Worm (Caenorhabditis elegans) whole organism, young adult: Measurements from ENCODE around the gene F13D12.3.
A peak's percentile ranks its signal among the peaks of the same experiment; 100 is the strongest.

Source experiments
- D2030.7 ChIP-seq: fragments of 200-800 bp; sonication (Bioruptor generic); IDR thresholded peaks from 2 replicates; pipeline ENCODE4 v1.3.6; 2022; ENCODE audit warnings: missing genetic modification reagents, missing genetic modification characterization, missing compliant biosample characterization
- F10E7.11 ChIP-seq: sonication (generic microtip); optimal IDR thresholded peaks from 2 replicates; lab custom pipeline; 2017; ENCODE audit warnings: mild to moderate bottlenecking, missing genetic modification characterization, moderate library complexity, missing compliant biosample characterization
- F52B5.7 ChIP-seq: sonication (generic microtip); optimal IDR thresholded peaks from 2 replicates; lab custom pipeline; 2016; ENCODE audit warnings: mild to moderate bottlenecking, missing genetic modification characterization, missing compliant biosample characterization
- F55B11.4 ChIP-seq: sonication (generic microtip); optimal IDR thresholded peaks from 2 replicates; lab custom pipeline; 2016; ENCODE audit warnings: missing compliant biosample characterization, missing genetic modification characterization, borderline replicate concordance; ENCODE audit not compliant: insufficient read depth
- F57C9.4 ChIP-seq: sonication (generic microtip); optimal IDR thresholded peaks from 2 replicates; lab custom pipeline; 2017; ENCODE audit warnings: mild to moderate bottlenecking, missing genetic modification characterization, missing compliant biosample characterization
- T26A5.8 ChIP-seq: sonication (generic microtip); optimal IDR thresholded peaks from 2 replicates; lab custom pipeline; 2016; ENCODE audit warnings: missing genetic modification characterization, missing compliant biosample characterization
- athp-1 ChIP-seq: sonication (generic microtip); optimal IDR thresholded peaks from 2 replicates; lab custom pipeline; 2017; ENCODE audit warnings: mild to moderate bottlenecking, missing genetic modification characterization, missing compliant biosample characterization
- attf-6 ChIP-seq: fragments of 200-800 bp; sonication (Bioruptor generic); IDR thresholded peaks from 2 replicates; pipeline ENCODE4 v1.3.6; 2022; ENCODE audit warnings: missing genetic modification reagents, missing genetic modification characterization, missing compliant biosample characterization
- bed-1 ChIP-seq: fragments of 200-800 bp; sonication (Bioruptor generic); IDR thresholded peaks from 2 replicates; pipeline ENCODE4 v1.3.6; 2022; ENCODE audit warnings: missing genetic modification reagents, missing genetic modification characterization, missing compliant biosample characterization
- cebp-1 ChIP-seq, 2 experiments: fragments of 200-800 bp in 1 of 2; sonication (Bioruptor generic) in 1 of 2; sonication (generic microtip) in 1 of 2; IDR thresholded peaks in 1 of 2; optimal IDR thresholded peaks in 1 of 2; 2 replicates each; pipeline versions ENCODE4 v1.3.6 to Lab custom; 2017 to 2022; ENCODE audit warnings: missing compliant biosample characterization in 2 of 2, missing genetic modification characterization in 2 of 2, mild to moderate bottlenecking in 1 of 2, missing genetic modification reagents in 1 of 2, moderate library complexity in 1 of 2
- ceh-100 ChIP-seq: fragments of 200-800 bp; sonication (Bioruptor generic); IDR thresholded peaks from 2 replicates; pipeline ENCODE4 v1.3.6; 2022; ENCODE audit warnings: missing genetic modification reagents, missing genetic modification characterization, missing compliant biosample characterization
- ceh-27 ChIP-seq: fragments of 200-800 bp; sonication (Bioruptor generic); optimal IDR thresholded peaks from 2 replicates; lab custom pipeline; 2018; ENCODE audit warnings: mild to moderate bottlenecking, missing genetic modification characterization, moderate library complexity, missing compliant biosample characterization
- chd-7 ChIP-seq: sonication (generic microtip); optimal IDR thresholded peaks from 2 replicates; lab custom pipeline; 2016; ENCODE audit warnings: mild to moderate bottlenecking, missing genetic modification characterization, moderate library complexity, missing compliant biosample characterization
- dox-1 ChIP-seq: fragments of 200-800 bp; sonication (Bioruptor generic); IDR thresholded peaks from 2 replicates; pipeline ENCODE4 v1.3.6; 2022; ENCODE audit warnings: missing genetic modification reagents, missing genetic modification characterization, missing compliant biosample characterization
- efl-1 ChIP-seq: fragments of 150-350 bp; optimal IDR thresholded peaks from 2 replicates; lab custom pipeline; 2014; ENCODE audit warnings: missing biosample characterization, missing genetic modification reagents, missing genetic modification characterization
- egl-44 ChIP-seq: fragments of 200-800 bp; sonication (Bioruptor generic); IDR thresholded peaks from 2 replicates; pipeline ENCODE4 v1.3.6; 2022; ENCODE audit warnings: missing genetic modification reagents, missing genetic modification characterization, missing compliant biosample characterization
- ets-4 ChIP-seq: fragments of 200-800 bp; sonication (Bioruptor generic); optimal IDR thresholded peaks from 2 replicates; lab custom pipeline; 2018; ENCODE audit warnings: mild to moderate bottlenecking, missing genetic modification characterization, missing compliant biosample characterization
- him-1 ChIP-seq: sonication (generic microtip); optimal IDR thresholded peaks from 2 replicates; lab custom pipeline; 2016; ENCODE audit warnings: missing genotype, missing genetic modification reagents, missing genetic modification characterization, missing compliant biosample characterization
- hrde-1 ChIP-seq: sonication (generic microtip); optimal IDR thresholded peaks from 2 replicates; lab custom pipeline; 2016; ENCODE audit warnings: missing genetic modification characterization, mild to moderate bottlenecking, missing compliant biosample characterization, moderate library complexity, missing genotype, missing genetic modification reagents, borderline replicate concordance
- lag-1 ChIP-seq: fragments of 200-800 bp; sonication (Bioruptor generic); IDR thresholded peaks from 2 replicates; pipeline ENCODE4 v1.3.6; 2022; ENCODE audit warnings: missing genetic modification reagents, missing genetic modification characterization, missing compliant biosample characterization
- lsy-27 ChIP-seq: sonication (generic microtip); optimal IDR thresholded peaks from 2 replicates; lab custom pipeline; 2017; ENCODE audit warnings: missing genetic modification characterization, mild to moderate bottlenecking, missing compliant biosample characterization, antibody characterized with exemption, missing genotype, borderline replicate concordance; ENCODE audit not compliant: insufficient read depth
- madf-8 ChIP-seq: fragments of 200-800 bp; sonication (Bioruptor generic); conservative IDR thresholded peaks from 2 replicates; pipeline ENCODE4 v1.3.6; 2022; ENCODE audit warnings: missing genetic modification reagents, missing genetic modification characterization, missing compliant biosample characterization
- nfya-1 ChIP-seq: sonication (generic microtip); optimal IDR thresholded peaks from 2 replicates; lab custom pipeline; 2017; ENCODE audit warnings: antibody characterized with exemption, missing compliant biosample characterization, missing genetic modification characterization, borderline replicate concordance; ENCODE audit not compliant: insufficient read depth
- nfyb-1 ChIP-seq: fragments of 200-800 bp; sonication (Bioruptor generic); IDR thresholded peaks from 2 replicates; pipeline ENCODE4 v1.3.6; 2022; ENCODE audit warnings: missing genetic modification reagents, missing genetic modification characterization, missing compliant biosample characterization
- nhr-120 ChIP-seq: fragments of 200-800 bp; sonication (Bioruptor generic); IDR thresholded peaks from 2 replicates; pipeline ENCODE4 v1.3.6; 2022; ENCODE audit warnings: missing genetic modification characterization, missing compliant biosample characterization
- nhr-179 ChIP-seq: sonication (generic microtip); optimal IDR thresholded peaks from 2 replicates; lab custom pipeline; 2016; ENCODE audit warnings: mild to moderate bottlenecking, missing genetic modification characterization, missing compliant biosample characterization
- snpc-1.1 ChIP-seq: sonication (generic microtip); optimal IDR thresholded peaks from 2 replicates; lab custom pipeline; 2017; ENCODE audit warnings: missing genetic modification characterization, mild to moderate bottlenecking, missing compliant biosample characterization, antibody characterized with exemption, moderate library complexity, missing genotype, missing genetic modification reagents; ENCODE audit not compliant: insufficient read depth
- snpc-1.3 ChIP-seq: sonication (generic microtip); optimal IDR thresholded peaks from 2 replicates; lab custom pipeline; 2017; ENCODE audit warnings: missing genetic modification characterization, mild to moderate bottlenecking, missing compliant biosample characterization, antibody characterized with exemption, moderate library complexity, missing genotype, missing genetic modification reagents; ENCODE audit not compliant: insufficient read depth
- snpc-4 ChIP-seq, 5 experiments: fragments of 150-350 bp in 1 of 5; sonication (generic microtip) in 4 of 5; optimal IDR thresholded peaks; 2 replicates each; lab custom pipeline; 2014 to 2018; ENCODE audit warnings: missing genetic modification characterization in 5 of 5, missing biosample characterization in 3 of 5, antibody characterized with exemption in 2 of 5, mild to moderate bottlenecking in 2 of 5, missing compliant biosample characterization in 2 of 5, missing genotype in 2 of 5, moderate library complexity in 2 of 5, missing genetic modification reagents in 1 of 5
- somi-1 ChIP-seq: fragments of 200-800 bp; sonication (Bioruptor generic); optimal IDR thresholded peaks from 2 replicates; lab custom pipeline; 2018; ENCODE audit warnings: mild to moderate bottlenecking, missing genetic modification characterization, missing compliant biosample characterization
- tbp1 ChIP-seq: fragments of 200-800 bp; sonication (Bioruptor generic); optimal IDR thresholded peaks from 2 replicates; lab custom pipeline; 2018; ENCODE audit warnings: mild to moderate bottlenecking, missing genetic modification characterization, missing compliant biosample characterization
- tbx-9 ChIP-seq: sonication (generic microtip); optimal IDR thresholded peaks from 2 replicates; lab custom pipeline; 2016; ENCODE audit warnings: borderline replicate concordance, missing genetic modification characterization, inconsistent platforms, missing compliant biosample characterization
- unc-130 ChIP-seq: sonication (generic microtip); optimal IDR thresholded peaks from 2 replicates; lab custom pipeline; 2016; ENCODE audit warnings: missing genetic modification reagents, missing genetic modification characterization, missing compliant biosample characterization
- xnd-1 ChIP-seq: sonication (generic microtip); optimal IDR thresholded peaks from 2 replicates; lab custom pipeline; 2016; ENCODE audit warnings: missing genotype, missing genetic modification reagents, missing genetic modification characterization, missing compliant biosample characterization
- ztf-18 ChIP-seq: sonication (generic microtip); optimal IDR thresholded peaks from 2 replicates; lab custom pipeline; 2016; ENCODE audit warnings: missing genotype, mild to moderate bottlenecking, missing genetic modification characterization, missing compliant biosample characterization

The F13D12.3 gene

DNA sequence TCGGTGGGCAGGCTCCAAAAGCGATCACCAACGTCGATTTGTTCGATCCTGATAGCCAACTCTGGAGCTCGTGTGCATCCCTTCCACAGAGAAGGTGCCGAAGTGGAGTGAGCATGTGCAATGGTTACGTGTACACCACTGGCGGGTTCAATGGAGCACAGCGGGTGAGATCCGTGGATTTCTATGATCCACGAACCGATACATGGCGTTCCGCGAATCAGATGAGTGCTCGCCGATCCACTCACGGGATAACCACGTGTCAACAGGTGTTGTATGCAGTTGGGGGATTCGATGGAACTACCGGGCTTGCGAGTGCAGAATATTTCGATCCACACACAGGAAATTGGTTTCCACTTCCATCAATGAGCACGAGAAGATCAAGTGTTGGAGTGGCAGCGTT, 29.3 kb upstream of the F13D12.3 start (continued):
- no peak for TF ChIP-seq tbp1 (GFP tag; lab: Kevin White, UChicago)
- TF ChIP-seq F55B11.4: no peak
- no peak for TF ChIP-seq lsy-27 (tag; lab: Kevin White, UChicago)
- TF ChIP-seq nfya-1 (tag; lab: Kevin White, UChicago): no peak
- no peak for TF ChIP-seq xnd-1 (tag; lab: Kevin White, UChicago)
- TF ChIP-seq egl-44 (GFP tag; lab: Robert Waterston, UW): no peak
- no peak for TF ChIP-seq ceh-100 (GFP tag; lab: Robert Waterston, UW)
- TF ChIP-seq nhr-179 (tag; lab: Kevin White, UChicago): no peak
- no peak for TF ChIP-seq lag-1 (GFP tag; lab: Robert Waterston, UW)
- no peak for TF ChIP-seq madf-8
- no peak for TF ChIP-seq nhr-120
- TF ChIP-seq ceh-27 (GFP tag; lab: Kevin White, UChicago): no peak
- no peak for TF ChIP-seq him-1 (tag; lab: Kevin White, UChicago)
- TF ChIP-seq somi-1 (GFP tag; lab: Kevin White, UChicago): no peak
- 0 out of 2 replicates have a peak, but pooled peaks have one; percentile 23 for TF ChIP-seq attf-6 (GFP tag; lab: Robert Waterston, UW)
- TF ChIP-seq snpc-1.3 (tag; lab: Kevin White, UChicago): no peak
- no peak for TF ChIP-seq T26A5.8 (tag; lab: Kevin White, UChicago)
- no peak for TF ChIP-seq unc-130 (GFP tag; lab: Kevin White, UChicago)
- no peak for TF ChIP-seq hrde-1 (tag; lab: Kevin White, UChicago)

DNA sequence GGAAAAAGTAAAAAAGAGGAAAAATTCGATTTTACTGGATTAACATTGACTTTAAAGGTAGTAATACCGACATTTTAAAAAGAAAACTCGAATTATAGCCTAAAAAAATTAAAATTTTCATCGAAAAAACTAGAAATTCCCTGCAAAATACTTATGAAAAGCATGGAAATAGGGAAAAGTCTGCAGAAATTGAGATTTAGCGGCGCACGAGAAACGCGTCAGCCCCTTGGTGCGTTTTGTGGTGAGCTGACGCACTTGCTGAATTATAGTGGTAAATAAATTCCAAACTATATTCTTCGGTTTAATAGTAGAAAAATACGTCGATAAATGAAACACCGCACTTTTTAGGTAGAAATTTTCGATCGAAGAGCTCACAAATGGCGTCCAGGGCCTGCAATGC, 25.8 kb upstream of the F13D12.3 start:
- TF ChIP-seq F57C9.4 (tag; lab: Kevin White, UChicago): no peak
- TF ChIP-seq egl-44 (GFP tag; lab: Robert Waterston, UW): no peak
- TF ChIP-seq F10E7.11 (tag; lab: Kevin White, UChicago): no peak
- peak; percentile 15 for TF ChIP-seq efl-1 (GFP tag; lab: Kevin White, UChicago)
- no peak for TF ChIP-seq nfyb-1 (GFP tag; lab: Robert Waterston, UW)
- TF ChIP-seq dox-1 (GFP tag; lab: Robert Waterston, UW): peak; percentile 35; the same call in 1 of the 2 replicates
- no peak for TF ChIP-seq bed-1 (GFP tag; lab: Robert Waterston, UW)
- no peak for TF ChIP-seq tbx-9 (tag; lab: Kevin White, UChicago)
- no peak for TF ChIP-seq snpc-1.1 (tag; lab: Kevin White, UChicago)
- TF ChIP-seq chd-7 (tag; lab: Kevin White, UChicago): no peak
- TF ChIP-seq ztf-18 (tag; lab: Kevin White, UChicago): peak; percentile 90
- no peak for TF ChIP-seq ets-4
- TF ChIP-seq D2030.7 (GFP tag; lab: Robert Waterston, UW): no peak
- TF ChIP-seq F52B5.7 (tag; lab: Kevin White, UChicago): no peak
- TF ChIP-seq cebp-1 (GFP tag; IDR thresholded peaks at IDR 0.05; lab: Robert Waterston, UW): no peak
- peak; percentile 32 for TF ChIP-seq cebp-1 (tag; optimal IDR thresholded peaks at IDR 0.05; lab: Kevin White, UChicago)
- TF ChIP-seq snpc-4 (GFP tag; optimal IDR thresholded peaks at IDR 0.05; lab: Kevin White, UChicago): no peak
- no peak for TF ChIP-seq snpc-4 (tag; optimal IDR thresholded peaks at IDR 0.05; lab: Kevin White, UChicago)
- no peak for TF ChIP-seq athp-1 (tag; lab: Kevin White, UChicago)
